Worm (Caenorhabditis elegans) whole organism, L4 larva: ENCODE results near the gene F19F10.11.

ENCODE experiments used
- ces-1 ChIP-seq: fragments of 150-350 bp; sonication (generic microtip); optimal IDR thresholded peaks from 4 replicates; lab custom pipeline; 2014; ENCODE audit warnings: missing biosample characterization, missing genetic modification reagents, missing genetic modification characterization
- daf-12 ChIP-seq: fragments of 150-350 bp; optimal IDR thresholded peaks from 2 replicates; lab custom pipeline; 2014; ENCODE audit warnings: missing biosample characterization, missing genetic modification reagents, missing genetic modification characterization
- daf-16 ChIP-seq, 3 experiments: sonication (generic microtip); optimal IDR thresholded peaks; 2 replicates each; lab custom pipeline; 2016 to 2017; ENCODE audit warnings: missing genetic modification characterization in 3 of 3, missing genetic modification reagents in 3 of 3, mild to moderate bottlenecking in 2 of 3, missing compliant biosample characterization in 2 of 3, missing biosample characterization in 1 of 3, moderate library complexity in 1 of 3
- lin-13 ChIP-seq: fragments of 150-350 bp; optimal IDR thresholded peaks from 2 replicates; lab custom pipeline; 2014; ENCODE audit warnings: missing biosample characterization, missing genetic modification reagents, missing genetic modification characterization
- mep-1 ChIP-seq: fragments of 150-350 bp; sonication (generic microtip); optimal IDR thresholded peaks from 3 replicates; lab custom pipeline; 2014; ENCODE audit warnings: missing biosample characterization, missing genetic modification characterization
- nhr-11 ChIP-seq: fragments of 150-350 bp; optimal IDR thresholded peaks from 2 replicates; lab custom pipeline; 2014; ENCODE audit warnings: missing biosample characterization, missing genetic modification characterization
- nhr-77 ChIP-seq: fragments of 150-350 bp; optimal IDR thresholded peaks from 2 replicates; lab custom pipeline; 2014; ENCODE audit warnings: missing biosample characterization, missing genetic modification characterization
- saeg-2 ChIP-seq: fragments of 200-800 bp; sonication (Bioruptor generic); IDR thresholded peaks from 2 replicates; pipeline ENCODE4 v1.3.6; 2022; ENCODE audit warnings: missing genetic modification reagents, missing genetic modification characterization, missing compliant biosample characterization
- snpc-4 ChIP-seq: fragments of 150-350 bp; optimal IDR thresholded peaks from 2 replicates; lab custom pipeline; 2014; ENCODE audit warnings: missing biosample characterization, missing genetic modification characterization
- tra-1 ChIP-seq: fragments of 200-800 bp; sonication (Bioruptor generic); IDR thresholded peaks from 2 replicates; pipeline ENCODE4 v1.3.6; 2022; ENCODE audit warnings: missing genetic modification reagents, missing genetic modification characterization, missing compliant biosample characterization
- zip-2 ChIP-seq: fragments of 150-350 bp; optimal IDR thresholded peaks from 2 replicates; lab custom pipeline; 2014; ENCODE audit warnings: missing biosample characterization, missing genetic modification characterization
- ztf-11 ChIP-seq: fragments of 150-350 bp; optimal IDR thresholded peaks from 2 replicates; lab custom pipeline; 2014; ENCODE audit warnings: missing biosample characterization, missing genetic modification characterization

- TF ChIP-seq nhr-77 (no peak), saeg-2 (GFP tag; lab: Robert Waterston, UW) (no peak), snpc-4 (tag; lab: Kevin White, UChicago) (no peak), ces-1 (GFP tag; lab: Kevin White, UChicago) (no peak), tra-1 (no peak), nhr-11 (tag; lab: Kevin White, UChicago) (no peak), daf-12 (tag; lab: Kevin White, UChicago) (no peak), ztf-11 (no peak), zip-2 (no peak), daf-16 (GFP tag; optimal IDR thresholded peaks at IDR 0.05; lab: Kevin White, UChicago) (no peak), daf-16 (tag; optimal IDR thresholded peaks at IDR 0.05; lab: Kevin White, UChicago) (no peak), lin-13 (GFP tag; lab: Kevin White, UChicago) (no peak), mep-1 (tag; lab: Kevin White, UChicago) (no peak)
These were observed 3.0 kb upstream of the F19F10.11 start, which contains the start of gene C50E3.6 for ce11 chrV:7590454-7590853.
